Fruit fly (Drosophila melanogaster) Kc167 (cell line): ENCODE data around the gene Tbc1d8-9.

ENCODE experiments used
- Myc ChIP-seq: fragments of >200 bp; optimal IDR thresholded peaks from 2 replicates; lab custom pipeline; 2017; ENCODE audit warnings: missing external identifiers
- Sin3A ChIP-seq: fragments of >200 bp; optimal IDR thresholded peaks from 2 replicates; lab custom pipeline; 2018; ENCODE audit warnings: missing external identifiers
- h ChIP-seq: fragments of >200 bp; optimal IDR thresholded peaks from 3 replicates; lab custom pipeline; 2018; ENCODE audit warnings: missing external identifiers
- insv ChIP-seq: fragments of >200 bp; optimal IDR thresholded peaks from 3 replicates; lab custom pipeline; 2018; ENCODE audit warnings: missing external identifiers
- psq ChIP-seq: fragments of >200 bp; optimal IDR thresholded peaks from 2 replicates; lab custom pipeline; 2017; ENCODE audit warnings: missing external identifiers
- ttk ChIP-seq: sonication (Bioruptor generic); optimal IDR thresholded peaks from 2 replicates; lab custom pipeline; 2017; ENCODE audit warnings: missing external identifiers

Gene Tbc1d8-9

DNA sequence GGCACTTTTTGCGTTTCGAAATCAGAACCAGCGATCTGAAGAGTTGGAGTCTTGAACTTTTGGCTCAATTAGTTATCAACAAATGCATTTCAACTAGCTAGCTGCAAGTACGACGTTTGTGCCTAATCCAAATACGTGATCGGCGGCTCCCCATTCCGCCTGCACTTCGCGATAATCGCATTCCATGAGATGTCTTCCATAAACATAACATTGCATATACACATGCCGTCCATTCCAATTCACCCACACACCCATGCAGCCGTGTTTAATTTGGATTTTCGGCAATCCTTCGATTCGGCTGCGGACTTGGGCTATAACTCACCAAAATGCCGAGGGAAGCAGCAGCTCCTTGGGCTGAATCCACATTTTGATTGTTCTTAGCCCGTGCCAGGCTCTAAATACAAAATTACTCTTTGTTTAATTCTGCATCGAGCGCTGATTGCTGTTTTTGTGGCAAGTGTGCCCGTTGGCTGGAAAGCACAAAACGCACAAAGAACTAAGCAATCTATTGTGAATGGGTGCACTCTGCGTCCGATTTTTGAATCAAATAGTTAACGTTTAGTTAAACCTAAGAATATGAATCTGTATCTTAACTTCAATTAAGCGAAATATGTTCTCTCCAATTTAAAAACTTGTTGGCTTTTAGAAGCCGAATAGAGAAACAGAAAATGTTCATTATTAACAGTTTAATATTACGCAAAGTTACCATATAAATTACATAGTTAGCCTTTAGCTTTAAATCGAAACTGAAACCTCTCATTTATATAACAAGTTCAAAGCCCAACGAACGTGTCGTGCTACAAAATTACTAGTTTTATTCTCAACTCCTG, at the start of gene Tbc1d8-9, which contains the start of gene CG32436:
Gene Tbc1d8-9, minus strand, starts transcription at position 463 of the 830 bp plus-strand sequence.
Gene CG32436, plus strand, starts transcription at position 780 of the 830 bp plus-strand sequence.
- TF ChIP-seq Myc (lab: Kevin White, UChicago) (no peak), insv (lab: Kevin White, UChicago) (no peak), Sin3A (no peak), h (no peak), psq (no peak), ttk (lab: Kevin White, UChicago) (no peak)

DNA sequence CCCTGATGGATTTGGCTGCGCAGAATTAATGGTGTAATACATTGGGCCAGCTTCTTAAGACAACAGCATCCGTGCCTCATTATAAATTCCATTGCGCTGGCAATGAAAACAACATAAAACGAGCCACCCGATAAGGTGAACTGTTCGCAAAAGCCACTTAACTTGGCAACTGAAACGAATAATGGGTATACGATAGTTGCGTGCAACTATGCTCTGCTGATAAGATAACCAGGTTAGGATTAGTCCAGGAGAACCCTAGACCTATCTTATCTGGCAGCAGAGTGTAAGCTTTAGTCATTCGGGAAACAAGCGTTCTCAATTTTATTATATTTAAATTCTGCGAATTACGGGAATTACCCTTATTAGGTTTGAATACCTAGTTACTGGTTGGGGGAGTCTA, 46.9 kb upstream of the Tbc1d8-9 start:
- TF ChIP-seq insv (lab: Kevin White, UChicago) (no peak), Myc (lab: Kevin White, UChicago) (no peak), h (no peak), ttk (lab: Kevin White, UChicago) (no peak), Sin3A (no peak), psq (no peak)

DNA sequence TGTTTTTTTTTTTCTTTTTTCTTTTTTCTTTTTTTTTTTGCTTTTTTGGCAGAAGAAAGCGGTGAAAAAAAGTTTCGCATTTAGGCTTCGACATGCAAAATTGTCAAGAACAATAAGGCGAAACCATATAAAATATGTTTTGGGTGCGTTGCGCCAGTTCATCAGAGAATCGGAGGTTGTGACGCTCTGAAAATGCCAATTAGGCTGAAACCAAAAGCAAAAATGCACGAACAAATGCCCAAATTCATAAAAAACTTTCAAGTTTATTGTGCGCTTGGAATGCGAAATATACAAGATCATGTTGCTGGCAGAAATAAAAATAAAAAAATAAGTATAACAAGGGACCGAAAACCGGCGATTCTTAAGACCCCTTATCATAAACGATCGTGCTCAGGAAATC, 46.2 kb upstream of the Tbc1d8-9 start:
- TF ChIP-seq h = no peak
- no peak for TF ChIP-seq Sin3A
- no peak for TF ChIP-seq ttk (lab: Kevin White, UChicago)
- no peak for TF ChIP-seq Myc (lab: Kevin White, UChicago)
- TF ChIP-seq psq = no peak
- TF ChIP-seq insv (lab: Kevin White, UChicago) = no peak

DNA sequence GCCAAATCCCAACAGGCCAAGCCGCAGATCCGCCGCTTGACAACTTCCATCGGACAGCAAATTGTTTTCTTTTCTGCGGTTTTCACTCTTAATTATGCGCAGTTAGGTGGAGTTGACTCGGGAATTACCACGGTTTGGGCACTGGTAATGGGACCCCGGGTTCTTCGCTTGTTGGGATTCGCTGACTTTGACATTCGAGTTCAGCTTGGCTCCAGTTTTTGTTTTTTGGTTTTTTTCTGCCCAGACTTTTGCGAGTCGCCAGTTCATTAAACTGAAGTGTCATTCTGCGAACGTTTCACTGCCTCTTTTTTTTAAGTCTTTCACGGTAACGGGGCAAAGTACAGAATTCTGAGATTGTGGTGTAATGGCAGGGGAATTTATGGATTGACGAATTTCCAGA, 45.3 kb upstream of the Tbc1d8-9 start:
- TF ChIP-seq psq = no peak
- no peak for TF ChIP-seq Myc (lab: Kevin White, UChicago)
- no peak for TF ChIP-seq insv (lab: Kevin White, UChicago)
- no peak for TF ChIP-seq h
- no peak for TF ChIP-seq Sin3A
- TF ChIP-seq ttk (lab: Kevin White, UChicago) = no peak

DNA sequence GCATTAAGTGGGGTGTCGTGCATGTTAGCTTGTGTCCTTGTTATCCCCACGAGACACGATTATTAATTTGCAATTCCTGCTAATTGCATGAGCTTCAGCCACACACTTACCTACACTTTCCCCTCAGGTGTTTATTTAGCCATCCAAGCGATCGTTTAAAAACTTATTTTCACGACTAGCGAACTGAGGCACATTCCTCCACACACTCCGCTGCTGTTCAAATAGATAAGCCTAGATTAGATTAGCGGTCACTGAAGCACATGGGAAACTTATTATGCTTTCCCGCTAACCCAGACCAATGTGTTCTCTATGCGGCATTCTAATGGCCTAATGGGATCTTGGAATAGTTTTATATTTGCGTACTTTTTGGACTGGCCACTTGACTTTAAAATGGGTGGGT, 43.4 kb upstream of the Tbc1d8-9 start:
- TF ChIP-seq h (no peak), Sin3A (no peak), Myc (lab: Kevin White, UChicago) (no peak), insv (lab: Kevin White, UChicago) (no peak), ttk (lab: Kevin White, UChicago) (no peak), psq (no peak)

DNA sequence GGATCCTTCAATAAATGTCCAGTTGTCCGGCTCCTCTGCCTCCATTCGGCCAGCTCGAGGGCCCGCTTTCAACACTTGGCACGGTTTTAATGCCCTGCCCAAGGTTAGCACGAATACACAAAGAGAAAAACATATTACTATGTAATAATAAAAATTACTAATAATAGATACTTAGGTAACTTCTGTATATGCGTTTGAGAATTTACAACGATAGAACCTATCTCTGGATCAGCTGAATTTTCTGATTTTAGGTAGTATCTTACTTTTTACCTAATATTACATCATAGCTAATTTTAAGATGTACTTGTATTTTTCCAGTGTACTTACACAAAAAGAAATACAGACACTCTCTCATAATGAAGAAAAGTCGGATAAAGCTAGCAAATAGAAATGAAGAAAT, 42.2 kb upstream of the Tbc1d8-9 start:
- TF ChIP-seq Sin3A (no peak), ttk (lab: Kevin White, UChicago) (no peak), psq (no peak), Myc (lab: Kevin White, UChicago) (no peak), insv (lab: Kevin White, UChicago) (no peak), h (no peak)

DNA sequence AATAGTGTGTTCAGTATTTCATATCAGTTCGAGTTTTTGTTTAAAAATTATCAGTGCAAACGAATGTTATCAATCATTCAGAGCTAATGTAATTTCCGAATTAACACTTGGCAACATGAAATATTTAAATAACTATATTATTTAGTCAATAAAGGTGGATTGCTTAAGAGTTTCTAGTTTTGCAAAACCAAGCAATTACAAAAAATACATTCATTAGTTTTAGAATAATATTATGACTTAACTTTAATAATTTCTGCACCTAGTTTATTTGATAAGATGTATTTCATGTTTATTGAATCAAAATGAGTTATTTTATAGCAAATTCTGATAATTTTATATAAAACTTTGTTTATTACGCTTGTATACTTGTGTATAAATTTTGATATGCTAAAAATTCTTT, 39.9 kb upstream of the Tbc1d8-9 start:
- TF ChIP-seq ttk (lab: Kevin White, UChicago) (no peak), insv (lab: Kevin White, UChicago) (no peak), Myc (lab: Kevin White, UChicago) (no peak), h (no peak), psq (no peak), Sin3A (no peak)

DNA sequence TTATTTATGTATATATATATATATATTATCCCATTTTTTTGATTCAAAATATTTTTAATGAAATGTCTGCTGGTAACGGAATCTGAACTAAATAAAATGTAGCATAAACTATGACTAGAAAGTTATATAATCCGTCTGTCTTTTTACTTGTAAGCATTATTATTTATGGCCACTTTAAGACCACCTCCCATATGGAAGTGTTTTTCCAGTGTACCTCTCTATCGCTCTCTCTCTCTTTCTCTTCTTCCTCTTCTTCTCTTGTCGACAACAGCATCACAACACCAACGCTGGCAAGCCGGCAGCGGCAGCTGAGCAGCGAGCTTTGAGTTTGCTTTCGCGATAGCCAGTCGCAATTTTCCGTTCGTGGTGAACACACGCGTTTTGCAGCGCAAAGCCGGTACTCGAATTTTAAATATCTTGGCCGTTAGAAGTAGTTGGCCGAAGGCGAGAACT, 38.7 kb upstream of the Tbc1d8-9 start, which contains the start of gene rgn:
Gene rgn, plus strand, starts transcription at position 344 of the 453 bp plus-strand sequence.
- TF ChIP-seq insv (lab: Kevin White, UChicago) (no peak), h (no peak), ttk (lab: Kevin White, UChicago) (no peak), Myc (lab: Kevin White, UChicago) (no peak), Sin3A (no peak), psq (no peak)

DNA sequence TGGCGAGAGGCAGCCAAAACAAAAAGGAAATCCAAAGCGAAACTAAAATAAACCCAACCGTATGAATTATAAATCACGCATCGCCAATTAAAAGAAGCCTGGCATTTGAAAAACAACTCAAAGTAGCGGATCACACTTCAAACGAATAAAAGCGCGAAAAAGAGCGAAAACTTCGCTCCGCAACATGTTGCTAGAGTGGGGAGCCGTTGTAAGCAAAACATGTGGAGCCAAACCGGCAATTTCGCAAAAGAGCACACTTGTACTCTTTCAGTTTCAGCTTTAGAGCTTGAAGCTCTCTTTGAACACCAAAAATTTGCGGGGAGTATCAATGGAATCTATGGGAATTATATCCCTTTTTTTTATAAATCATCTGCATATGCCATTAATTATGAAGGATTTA, 38.2 kb upstream of the Tbc1d8-9 start:
- no peak for TF ChIP-seq h

DNA sequence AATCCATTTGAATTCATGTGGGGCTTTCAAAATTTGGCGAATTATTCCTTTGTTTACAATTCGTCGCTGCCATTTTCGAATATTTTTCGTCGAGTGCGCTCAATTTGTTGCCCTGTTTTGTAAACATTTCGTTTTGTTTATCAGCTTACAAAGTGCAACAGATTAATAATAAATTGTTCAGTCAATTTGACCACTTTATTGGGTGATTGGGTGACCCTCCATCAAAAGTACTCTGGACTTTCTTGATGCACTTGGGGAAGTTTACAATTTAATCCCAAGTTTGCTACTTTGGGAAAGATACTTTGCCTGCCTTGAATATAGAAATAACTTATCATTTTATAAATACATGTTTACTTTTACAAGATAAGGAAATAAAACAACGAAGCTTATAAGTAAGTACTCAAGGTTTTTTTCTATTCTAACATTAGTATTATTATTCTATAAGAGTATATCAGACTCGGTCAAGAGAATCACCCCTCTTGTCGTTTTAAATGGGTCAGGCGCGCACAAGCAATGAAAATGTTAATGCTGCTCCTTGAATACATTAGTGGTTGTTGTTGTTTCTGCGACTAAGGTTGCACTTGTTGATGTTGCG, 37.2 kb upstream of the Tbc1d8-9 start:
- no peak for TF ChIP-seq insv (lab: Kevin White, UChicago)
- TF ChIP-seq ttk (lab: Kevin White, UChicago) = no peak
- no peak for TF ChIP-seq Myc (lab: Kevin White, UChicago)
- TF ChIP-seq psq = no peak
- no peak for TF ChIP-seq h
- TF ChIP-seq Sin3A = no peak

DNA sequence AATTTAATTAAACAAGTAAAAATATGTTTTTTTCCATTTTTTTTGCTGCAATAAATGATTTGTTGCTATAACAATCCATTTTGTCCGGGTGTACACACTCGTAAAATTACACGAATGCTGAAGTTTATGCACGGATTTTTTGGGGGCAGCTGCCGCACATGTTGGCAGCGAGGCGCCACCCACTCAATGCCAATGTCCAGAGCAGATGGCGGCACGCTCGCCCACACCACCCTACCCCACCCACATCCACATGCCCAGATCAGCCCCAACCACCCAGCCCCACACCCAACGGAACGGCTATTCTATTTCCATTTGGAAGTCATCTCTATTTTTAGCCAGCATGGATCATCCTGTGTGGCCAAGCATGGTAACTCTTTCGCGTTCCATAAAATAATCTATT, 36.6 kb upstream of the Tbc1d8-9 start:
- TF ChIP-seq ttk (lab: Kevin White, UChicago) = no peak
- no peak for TF ChIP-seq insv (lab: Kevin White, UChicago)
- TF ChIP-seq psq = no peak
- no peak for TF ChIP-seq Sin3A
- TF ChIP-seq Myc (lab: Kevin White, UChicago) = no peak
- no peak for TF ChIP-seq h

DNA sequence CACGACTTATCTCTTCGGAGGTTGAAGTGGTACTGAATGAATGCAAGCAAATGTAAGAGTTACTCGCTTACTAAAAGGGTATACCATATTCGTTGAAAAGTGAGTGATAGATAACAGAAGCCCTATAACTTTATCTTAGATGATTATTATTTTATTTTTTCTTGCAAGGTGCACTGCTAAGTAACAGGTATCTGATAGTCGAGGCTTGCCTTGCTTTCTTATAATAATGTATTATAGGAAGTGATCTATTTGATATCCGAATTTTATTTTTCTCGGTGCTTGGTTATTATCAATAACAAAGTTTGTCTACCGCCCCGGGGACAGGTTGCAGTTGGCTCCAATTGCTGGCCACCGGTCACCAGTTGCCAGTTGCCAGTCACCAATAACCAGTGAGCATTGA, 27.7 kb upstream of the Tbc1d8-9 start:
- TF ChIP-seq h = no peak
- no peak for TF ChIP-seq ttk (lab: Kevin White, UChicago)
- no peak for TF ChIP-seq Sin3A
- TF ChIP-seq insv (lab: Kevin White, UChicago) = no peak
- no peak for TF ChIP-seq psq
- no peak for TF ChIP-seq Myc (lab: Kevin White, UChicago)
